Fruit fly (Drosophila melanogaster) S2 (cell line): ENCODE data around the gene emc.

Experiments used
- CG8478 ChIP-seq: fragments of >200 bp; optimal IDR thresholded peaks from 2 replicates; lab custom pipeline; 2018
- CTCF ChIP-seq, 2 experiments: fragments of >200 bp; optimal IDR thresholded peaks; 2 replicates each; lab custom pipeline; 2018

emc gene

dm6 chr3L:747716-748328, 1.4 kb upstream of the emc start:
- TF ChIP-seq CTCF (optimal IDR thresholded peaks at IDR 0.05; lab: Kevin White, UChicago) (no peak), CG8478 (no peak)

DNA sequence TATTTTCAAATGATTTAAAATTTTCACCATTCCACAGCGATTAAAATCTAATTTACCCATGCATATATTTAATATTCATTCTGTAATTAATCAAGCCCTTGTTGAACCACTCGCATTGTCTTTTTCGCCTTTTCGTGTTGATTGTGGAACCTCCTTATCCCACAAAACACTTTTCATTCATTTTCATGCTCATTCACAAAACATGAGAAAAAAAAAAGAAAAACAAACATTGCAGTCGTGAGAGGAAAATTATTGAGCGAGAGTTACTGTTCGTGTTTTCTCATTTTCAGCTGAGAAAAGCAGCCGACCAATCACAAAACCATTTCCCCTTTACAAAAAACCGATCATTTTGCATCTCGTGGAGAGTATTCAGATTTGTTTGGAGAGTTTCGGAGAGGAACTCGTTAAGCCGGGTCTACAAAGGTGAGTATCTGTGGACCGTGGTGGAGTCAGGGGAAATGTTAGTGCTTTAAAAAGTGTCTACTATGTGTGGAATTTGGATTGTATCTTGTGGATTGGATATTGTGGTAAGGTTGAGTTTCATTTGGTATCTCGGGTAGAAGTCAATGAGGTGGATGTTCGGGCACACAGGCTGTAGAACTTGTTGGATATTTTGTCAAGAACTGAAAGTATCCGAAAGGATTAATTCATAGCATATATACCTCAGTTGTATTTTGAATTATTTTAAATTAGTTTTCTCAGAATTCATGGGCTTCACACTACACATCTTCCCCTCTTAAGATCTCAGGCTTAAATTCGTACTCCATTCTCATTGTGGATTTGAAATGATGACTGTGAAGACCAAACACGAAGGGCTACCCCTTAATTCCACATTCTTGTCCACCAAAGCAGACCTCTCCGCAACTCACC, 636 bp upstream of the emc start:
- TF ChIP-seq CG8478 (no peak), CTCF (optimal IDR thresholded peaks at IDR 0.05; lab: Kevin White, UChicago) (no peak)

DNA sequence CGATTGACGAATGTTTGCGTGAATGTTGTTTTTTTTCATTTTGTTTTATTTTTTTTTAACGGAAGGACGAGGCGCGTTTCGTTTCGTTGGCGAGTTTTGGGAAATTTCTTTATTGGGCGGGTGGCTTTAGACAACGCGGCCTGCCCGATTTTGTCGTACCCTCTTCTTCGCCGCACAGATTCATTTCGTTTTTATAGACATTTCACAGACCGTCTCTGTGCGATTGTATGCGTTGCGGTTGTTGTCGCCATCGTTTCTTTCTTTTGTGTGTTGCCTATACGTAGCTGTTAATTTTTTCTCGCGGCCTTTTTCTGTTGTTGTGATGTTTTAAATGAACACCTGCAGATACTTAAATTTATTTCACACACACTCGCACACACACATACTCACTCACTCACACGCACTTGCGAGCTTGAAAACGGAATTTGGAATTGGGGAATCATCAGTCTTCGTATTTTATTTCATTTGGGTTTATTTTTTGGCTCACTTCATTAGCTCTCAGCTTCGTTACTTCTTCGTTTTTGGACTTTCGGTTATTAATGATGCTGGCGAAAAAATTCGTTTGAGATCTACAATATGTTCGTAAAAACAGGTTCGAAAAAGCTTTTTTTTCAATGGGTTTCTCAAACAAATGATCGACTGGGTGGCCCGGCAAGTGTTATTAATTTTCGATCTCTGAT, 1.6 kb downstream of the emc start:
- TF ChIP-seq CTCF (optimal IDR thresholded peaks at IDR 0.05; lab: Kevin White, UChicago): no peak

DNA sequence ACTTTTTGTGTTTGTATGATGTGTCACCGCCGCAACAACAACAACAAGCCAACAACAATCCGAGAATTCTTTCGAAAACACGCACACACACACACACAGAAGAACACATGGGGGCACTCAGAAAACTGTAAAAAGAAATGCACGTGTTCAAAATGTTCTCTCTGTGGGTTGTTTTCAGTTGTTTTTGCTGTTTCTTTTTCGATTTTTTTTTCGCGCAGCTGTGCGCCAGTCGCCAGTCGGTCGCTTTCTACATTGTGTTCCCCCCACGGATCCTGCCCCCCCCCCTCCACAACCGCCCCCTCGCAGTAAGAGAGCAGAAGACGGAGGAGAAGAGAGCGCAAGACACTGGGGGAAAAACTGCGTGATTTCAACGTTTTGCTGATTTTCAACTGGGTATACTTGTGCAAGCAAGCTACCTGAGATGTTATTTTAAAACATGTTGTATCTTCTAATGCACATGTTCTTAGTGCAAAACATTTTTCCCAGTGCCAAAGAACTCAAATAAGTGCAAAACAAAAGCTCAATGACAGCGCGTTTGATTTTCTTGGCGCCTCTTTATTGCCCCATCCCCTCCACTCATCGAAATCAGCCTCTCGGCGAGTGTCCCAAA, 2.4 kb downstream of the emc start:
- no peak for TF ChIP-seq CTCF (optimal IDR thresholded peaks at IDR 0.05; lab: Kevin White, UChicago)
- no peak for TF ChIP-seq CG8478

- TF ChIP-seq CTCF (optimal IDR thresholded peaks at IDR 0.05; lab: Kevin White, UChicago) (no peak), CG8478 (no peak)
Measured at dm6 chr3L:753568-754156, 4.5 kb downstream of the emc start.

dm6 chr3L:754612-755011, 5.4 kb downstream of the emc start:
- TF ChIP-seq CTCF (optimal IDR thresholded peaks at IDR 0.05; lab: Kevin White, UChicago): no peak
- TF ChIP-seq CG8478: no peak

DNA sequence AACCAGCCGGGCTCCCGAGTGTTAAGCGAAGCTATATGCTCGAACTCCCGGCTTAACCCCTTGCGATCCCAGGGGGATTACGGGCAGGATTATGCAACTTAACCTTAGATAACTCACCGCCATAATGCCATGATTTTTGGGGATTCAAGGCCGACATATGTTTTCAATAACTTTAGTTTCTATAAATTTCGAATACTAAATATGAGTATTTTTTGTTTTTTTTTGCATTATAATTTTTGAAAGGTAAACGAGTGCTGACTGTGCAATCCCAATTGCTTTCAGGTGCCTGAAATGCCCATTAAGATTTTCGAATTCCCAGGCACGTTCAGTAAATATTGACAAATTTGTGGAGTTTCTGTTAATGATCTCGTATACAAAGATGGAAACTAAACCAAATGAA, 6.1 kb downstream of the emc start, which contains the start of gene hng3:
Gene hng3, minus strand, starts transcription at position 231 of the 400 bp plus-strand sequence.
- TF ChIP-seq CG8478 (no peak), CTCF (optimal IDR thresholded peaks at IDR 0.05; lab: Kevin White, UChicago) (no peak)

DNA sequence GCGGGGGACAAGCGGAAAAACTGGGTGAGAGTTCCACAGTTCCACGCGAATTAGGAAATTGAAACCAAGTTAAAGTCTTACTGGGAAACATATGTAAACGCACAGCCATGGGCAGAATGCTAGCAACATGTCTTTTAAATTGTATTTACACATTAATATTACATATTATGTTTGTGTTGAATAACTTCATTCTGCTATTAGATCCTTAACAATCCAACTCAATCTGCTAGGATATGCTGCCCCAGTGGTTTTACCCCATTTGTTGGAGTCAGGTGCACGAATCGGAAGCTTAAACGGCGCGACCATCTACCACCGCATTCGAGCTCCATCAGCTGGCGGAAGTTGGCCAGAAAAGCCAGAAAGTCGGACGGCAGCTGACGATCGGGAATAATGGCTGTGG, 7.2 kb downstream of the emc start:
- TF ChIP-seq CG8478 (no peak), CTCF (optimal IDR thresholded peaks at IDR 0.05; lab: Kevin White, UChicago) (no peak)

DNA sequence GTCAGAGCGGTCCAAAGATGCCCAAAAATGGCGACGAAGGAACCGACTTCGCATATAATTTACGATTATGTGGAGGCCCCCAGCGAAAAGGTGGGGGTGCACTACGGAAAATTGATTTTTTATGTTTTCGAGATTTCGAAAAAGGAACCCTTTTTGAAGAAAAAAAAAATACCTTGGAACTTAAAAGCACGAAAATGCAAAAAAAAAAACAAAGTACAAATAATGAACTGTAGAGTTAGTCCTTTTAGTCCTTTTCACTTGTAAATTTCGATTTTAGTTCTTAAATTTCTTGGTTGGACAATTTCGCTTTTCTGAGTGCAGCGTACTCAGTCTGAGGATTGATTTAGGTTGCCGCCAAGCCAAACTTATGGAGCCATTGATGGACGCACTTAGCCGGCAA, 9.3 kb downstream of the emc start:
- TF ChIP-seq CG8478 (no peak), CTCF (optimal IDR thresholded peaks at IDR 0.05; lab: Kevin White, UChicago) (no peak)

dm6 chr3L:760201-760600, 11.0 kb downstream of the emc start:
- TF ChIP-seq CTCF (optimal IDR thresholded peaks at IDR 0.05; lab: Kevin White, UChicago): no peak
- no peak for TF ChIP-seq CG8478

dm6 chr3L:761733-762132, 12.5 kb downstream of the emc start:
- TF ChIP-seq CTCF (optimal IDR thresholded peaks at IDR 0.05; lab: Kevin White, UChicago) (no peak), CG8478 (no peak)

- TF ChIP-seq CG8478: no peak
- no peak for TF ChIP-seq CTCF (optimal IDR thresholded peaks at IDR 0.05; lab: Kevin White, UChicago)
Measured at dm6 chr3L:762331-762907, 13.2 kb downstream of the emc start.

dm6 chr3L:764329-764728, 15.1 kb downstream of the emc start:
- TF ChIP-seq CTCF (optimal IDR thresholded peaks at IDR 0.05; lab: Kevin White, UChicago): no peak
- TF ChIP-seq CG8478: no peak

- TF ChIP-seq CTCF (optimal IDR thresholded peaks at IDR 0.05; lab: Kevin White, UChicago) (no peak), CG8478 (no peak)
Measured at dm6 chr3L:765095-765494, 15.9 kb downstream of the emc start.
